Worm (Caenorhabditis elegans) whole organism, late embryonic: Measurements from ENCODE around the gene faah-3.

Source experiments
- F13H6.1 ChIP-seq: sonication (generic microtip); optimal IDR thresholded peaks from 2 replicates; lab custom pipeline; 2016; ENCODE audit warnings: missing genetic modification characterization, missing compliant biosample characterization
- T23F11.4 ChIP-seq: fragments of 200-800 bp; sonication (Bioruptor generic); optimal IDR thresholded peaks from 2 replicates; lab custom pipeline; 2018; ENCODE audit warnings: mild to moderate bottlenecking, missing genetic modification characterization, missing compliant biosample characterization
- ahr-1 ChIP-seq: sonication (generic microtip); optimal IDR thresholded peaks from 2 replicates; lab custom pipeline; 2016; ENCODE audit warnings: missing genetic modification characterization, missing compliant biosample characterization
- ceh-22 ChIP-seq: sonication (generic microtip); optimal IDR thresholded peaks from 2 replicates; lab custom pipeline; 2017; ENCODE audit warnings: missing biosample characterization, missing genetic modification characterization
- ceh-30 ChIP-seq: fragments of 150-350 bp; optimal IDR thresholded peaks from 2 replicates; lab custom pipeline; 2014; ENCODE audit warnings: missing biosample characterization, missing genetic modification characterization
- ceh-31 ChIP-seq: sonication (generic microtip); optimal IDR thresholded peaks from 2 replicates; lab custom pipeline; 2016; ENCODE audit warnings: missing genetic modification characterization, missing compliant biosample characterization
- ceh-45 ChIP-seq: fragments of 200-800 bp; sonication (Bioruptor generic); IDR thresholded peaks from 2 replicates; pipeline ENCODE4 v1.3.6; 2022; ENCODE audit warnings: missing genetic modification reagents, missing genetic modification characterization, missing compliant biosample characterization
- ceh-48 ChIP-seq: sonication (generic microtip); optimal IDR thresholded peaks from 2 replicates; lab custom pipeline; 2016; ENCODE audit warnings: missing genetic modification characterization, inconsistent platforms, missing compliant biosample characterization
- ceh-6 ChIP-seq: fragments of 200-800 bp; sonication (Bioruptor generic); optimal IDR thresholded peaks from 2 replicates; lab custom pipeline; 2018; ENCODE audit warnings: mild to moderate bottlenecking, missing genetic modification characterization, missing compliant biosample characterization
- ceh-9 ChIP-seq: sonication (generic microtip); optimal IDR thresholded peaks from 2 replicates; lab custom pipeline; 2016; ENCODE audit warnings: mild to moderate bottlenecking, missing genetic modification characterization, inconsistent platforms, missing compliant biosample characterization
- che-1 ChIP-seq: sonication (generic microtip); optimal IDR thresholded peaks from 2 replicates; lab custom pipeline; 2016; ENCODE audit warnings: mild to moderate bottlenecking, missing genetic modification characterization, missing compliant biosample characterization
- dmd-4 ChIP-seq: sonication (generic microtip); optimal IDR thresholded peaks from 2 replicates; lab custom pipeline; 2016; ENCODE audit warnings: borderline replicate concordance, missing genetic modification characterization, missing compliant biosample characterization
- dve-1 ChIP-seq: sonication (generic microtip); optimal IDR thresholded peaks from 2 replicates; lab custom pipeline; 2017; ENCODE audit warnings: antibody characterized with exemption, mild to moderate bottlenecking, missing genetic modification characterization, missing compliant biosample characterization
- elt-2 ChIP-seq: sonication (generic microtip); optimal IDR thresholded peaks from 2 replicates; lab custom pipeline; 2016; ENCODE audit warnings: missing genetic modification reagents, missing genetic modification characterization, missing compliant biosample characterization
- eyg-1 ChIP-seq: sonication (generic microtip); optimal IDR thresholded peaks from 2 replicates; lab custom pipeline; 2016; ENCODE audit warnings: missing genotype, missing genetic modification characterization, missing compliant biosample characterization
- hlh-13 ChIP-seq: fragments of 200-800 bp; sonication (Bioruptor generic); optimal IDR thresholded peaks from 2 replicates; lab custom pipeline; 2018; ENCODE audit warnings: mild to moderate bottlenecking, missing genetic modification characterization, missing compliant biosample characterization
- hlh-6 ChIP-seq: sonication (generic microtip); optimal IDR thresholded peaks from 2 replicates; lab custom pipeline; 2016; ENCODE audit warnings: missing genotype, missing genetic modification characterization, missing compliant biosample characterization
- lin-11 ChIP-seq: fragments of 200-800 bp; sonication (Bioruptor generic); optimal IDR thresholded peaks from 2 replicates; lab custom pipeline; 2018; ENCODE audit warnings: mild to moderate bottlenecking, missing genetic modification characterization, missing compliant biosample characterization
- nfya-1 ChIP-seq: sonication (generic microtip); optimal IDR thresholded peaks from 2 replicates; lab custom pipeline; 2017; ENCODE audit warnings: missing genetic modification characterization, mild to moderate bottlenecking, missing compliant biosample characterization, antibody characterized with exemption, moderate library complexity
- pax-1 ChIP-seq: fragments of 150-350 bp; optimal IDR thresholded peaks from 2 replicates; lab custom pipeline; 2014; ENCODE audit warnings: missing biosample characterization, missing genetic modification characterization
- sdc-2 ChIP-seq: sonication (generic microtip); optimal IDR thresholded peaks from 2 replicates; lab custom pipeline; 2016; ENCODE audit warnings: missing genotype, missing genetic modification characterization, missing compliant biosample characterization
- sox-4 ChIP-seq: sonication (generic microtip); optimal IDR thresholded peaks from 2 replicates; lab custom pipeline; 2017; ENCODE audit warnings: mild to moderate bottlenecking, missing genetic modification characterization, inconsistent platforms, missing compliant biosample characterization
- unc-42 ChIP-seq: sonication (generic microtip); optimal IDR thresholded peaks from 2 replicates; lab custom pipeline; 2016; ENCODE audit warnings: missing genotype, missing genetic modification characterization, missing compliant biosample characterization
- unc-55 ChIP-seq: sonication (generic microtip); optimal IDR thresholded peaks from 2 replicates; lab custom pipeline; 2017; ENCODE audit warnings: missing biosample characterization, missing genetic modification reagents, missing genetic modification characterization

The faah-3 gene

DNA sequence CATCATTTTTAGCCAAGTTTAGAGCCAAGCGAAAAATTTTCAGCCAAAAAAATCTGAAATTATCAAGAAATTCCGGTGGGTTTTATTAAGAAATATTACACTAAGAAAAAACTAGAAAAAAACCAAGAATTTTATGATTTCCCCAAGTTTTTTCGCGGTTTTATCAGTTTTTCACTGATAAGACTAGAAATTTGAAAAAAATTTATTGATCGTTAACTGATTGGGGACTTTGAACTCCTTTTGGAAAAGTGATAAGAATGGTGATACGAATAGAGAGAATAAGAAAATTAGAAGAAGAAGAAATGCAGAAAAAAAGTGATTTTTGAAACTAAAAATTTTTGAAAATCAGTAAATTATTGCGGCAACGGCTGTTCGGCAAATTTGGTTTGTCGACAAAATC is at the start of gene faah-3:
Gene faah-3, minus strand, starts transcription at position 53 of the 400 bp plus-strand sequence.
- TF ChIP-seq ceh-6 (GFP tag; lab: Kevin White, UChicago) (no peak), hlh-6 (tag; lab: Kevin White, UChicago) (no peak), ceh-30 (tag; lab: Kevin White, UChicago) (no peak), elt-2 (tag; lab: Kevin White, UChicago) (peak; percentile 81), ceh-22 (tag; lab: Kevin White, UChicago) (no peak)

DNA sequence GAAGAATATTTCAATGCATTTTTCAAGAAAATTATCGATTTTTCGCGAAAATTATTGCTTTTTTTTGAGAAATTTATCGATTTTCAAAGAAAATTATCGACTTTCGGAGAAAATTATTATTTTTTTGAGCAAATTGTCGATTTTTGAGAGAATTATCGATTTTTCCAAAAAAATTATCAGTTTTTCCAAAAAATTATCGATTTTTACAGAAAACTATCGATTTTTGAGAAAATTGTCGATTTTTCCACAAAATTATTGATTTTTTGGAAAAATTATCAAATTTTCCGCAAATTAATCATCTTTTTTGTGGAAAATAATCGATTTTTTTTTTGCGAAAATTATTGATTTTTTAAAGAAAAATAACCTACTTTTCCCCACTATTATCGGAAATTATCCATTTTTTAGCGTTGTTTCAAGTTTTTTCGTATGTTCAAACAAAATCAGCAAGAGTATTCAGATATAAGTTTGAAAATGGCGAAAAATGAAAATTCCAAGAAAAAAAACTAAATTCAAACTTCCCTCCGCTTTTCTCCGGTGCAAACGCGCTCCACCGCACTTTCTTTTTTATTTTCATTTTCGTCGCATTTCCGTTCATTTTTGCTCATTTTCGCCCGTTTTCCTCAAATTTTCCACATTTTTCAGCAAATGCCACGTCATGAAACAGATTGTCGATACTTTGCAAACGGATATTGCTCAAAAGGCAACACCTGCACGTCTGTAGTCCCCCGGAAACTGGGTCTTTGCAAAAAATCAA is 46.4 kb upstream of the faah-3 start, which contains the start of gene lep-2:
Gene lep-2, plus strand, starts transcription at position 637 of the 754 bp plus-strand sequence.
- TF ChIP-seq hlh-13 (GFP tag; lab: Kevin White, UChicago) (no peak), pax-1 (no peak), sox-4 (tag; lab: Kevin White, UChicago) (no peak), ceh-31 (tag; lab: Kevin White, UChicago) (no peak), nfya-1 (peak; percentile 10), ahr-1 (tag; lab: Kevin White, UChicago) (no peak), dmd-4 (no peak), T23F11.4 (GFP tag; lab: Kevin White, UChicago) (no peak), ceh-9 (tag; lab: Kevin White, UChicago) (no peak), ceh-48 (tag; lab: Kevin White, UChicago) (peak; percentile 79), che-1 (tag; lab: Kevin White, UChicago) (no peak)
- TF ChIP-seq, all 69 proteins: peak for 2

DNA sequence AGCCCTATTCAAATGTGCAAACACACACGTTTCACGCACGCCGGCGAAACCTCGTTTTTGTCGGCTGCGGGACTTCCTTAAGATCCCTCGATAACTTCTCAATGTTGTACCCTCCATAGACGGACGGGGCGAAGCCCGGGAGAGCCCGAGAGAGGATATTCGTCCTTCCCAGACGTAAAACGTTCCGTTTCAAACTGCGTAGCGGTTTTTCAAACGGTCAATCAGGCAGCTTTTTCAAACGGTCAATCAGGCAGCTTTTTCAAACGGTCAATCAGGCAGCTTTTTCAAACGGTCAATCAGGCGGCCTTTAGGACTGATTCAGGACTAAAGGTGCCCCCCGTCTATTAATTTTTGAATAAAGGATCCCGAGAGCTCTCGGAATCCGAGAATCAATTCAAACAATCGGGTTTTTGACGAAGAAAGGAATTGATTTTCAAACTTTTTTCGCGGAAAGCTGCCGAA is 45.8 kb upstream of the faah-3 start:
- TF ChIP-seq sdc-2 (no peak), dve-1 (tag; lab: Kevin White, UChicago) (no peak), F13H6.1 (tag; lab: Kevin White, UChicago) (no peak), unc-55 (no peak), ceh-45 (GFP tag; lab: Robert Waterston, UW) (no peak)

DNA sequence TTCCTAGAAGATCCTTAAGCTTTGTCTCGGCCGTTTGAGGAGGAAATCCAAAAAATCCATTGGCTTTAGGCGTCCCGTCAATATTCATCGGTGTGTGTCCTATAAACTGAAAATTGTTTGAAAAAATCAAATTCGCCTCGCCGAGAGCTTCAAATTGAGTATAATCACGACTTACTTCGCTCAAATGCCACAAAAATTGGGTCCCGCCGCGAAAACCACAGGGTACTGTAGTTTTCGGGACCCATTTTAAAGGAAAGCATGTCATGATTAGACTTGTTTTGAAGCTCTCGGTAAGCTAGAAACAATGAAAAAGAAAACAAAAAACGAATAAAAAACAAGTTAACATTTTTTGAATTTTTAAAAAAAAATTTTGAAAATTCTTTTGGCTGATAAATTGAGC is 44.9 kb upstream of the faah-3 start, which contains the start of gene egrh-2:
Gene egrh-2, minus strand, starts transcription at position 101 of the 400 bp plus-strand sequence.
- no peak for TF ChIP-seq hlh-6 (tag; lab: Kevin White, UChicago)

DNA sequence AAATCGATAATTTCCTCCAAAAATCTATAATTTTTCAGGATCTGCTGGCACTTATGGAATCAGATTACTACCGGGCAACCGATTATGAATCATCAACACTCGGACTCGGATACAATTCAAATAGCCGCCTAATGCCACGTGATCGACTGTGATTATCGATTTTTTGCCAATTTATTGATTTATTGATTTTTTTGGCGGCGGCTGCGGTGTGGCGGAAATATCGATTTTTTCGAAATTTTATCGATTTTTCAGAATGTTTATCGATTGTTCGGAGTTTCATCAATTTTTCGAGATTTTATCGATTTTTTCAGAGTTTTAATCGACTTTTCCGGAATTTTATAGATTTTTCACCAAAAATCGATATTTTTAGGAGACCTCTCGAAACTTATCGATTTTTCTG is 38.1 kb upstream of the faah-3 start:
- TF ChIP-seq unc-42 (tag; lab: Kevin White, UChicago) = no peak
- no peak for TF ChIP-seq lin-11 (tag; lab: Kevin White, UChicago)
- peak; percentile 91 for TF ChIP-seq ceh-48 (tag; lab: Kevin White, UChicago)

DNA sequence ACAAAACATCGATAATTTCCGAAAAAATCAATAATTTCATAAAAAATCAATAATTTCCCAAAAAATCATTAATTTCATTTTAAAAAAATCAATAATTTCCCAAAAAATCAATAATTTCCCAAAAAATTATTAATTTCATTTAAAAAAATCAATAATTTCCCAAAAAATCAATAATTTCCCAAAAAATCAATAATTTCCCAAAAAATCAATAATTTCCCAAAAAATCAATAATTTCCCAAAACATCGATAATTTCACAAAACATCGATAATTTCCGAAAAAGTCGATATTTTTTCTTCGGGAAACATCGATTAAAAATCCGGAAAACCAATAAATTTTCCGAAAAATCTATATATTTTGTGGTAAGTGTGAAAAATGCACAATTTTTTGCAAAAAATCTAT is 32.9 kb upstream of the faah-3 start:
- peak; percentile 79 for TF ChIP-seq ceh-48 (tag; lab: Kevin White, UChicago)

ce11 chrIV:977793-978192 is 32.3 kb upstream of the faah-3 start:
- TF ChIP-seq ceh-48 (tag; lab: Kevin White, UChicago) = peak; percentile 60

DNA sequence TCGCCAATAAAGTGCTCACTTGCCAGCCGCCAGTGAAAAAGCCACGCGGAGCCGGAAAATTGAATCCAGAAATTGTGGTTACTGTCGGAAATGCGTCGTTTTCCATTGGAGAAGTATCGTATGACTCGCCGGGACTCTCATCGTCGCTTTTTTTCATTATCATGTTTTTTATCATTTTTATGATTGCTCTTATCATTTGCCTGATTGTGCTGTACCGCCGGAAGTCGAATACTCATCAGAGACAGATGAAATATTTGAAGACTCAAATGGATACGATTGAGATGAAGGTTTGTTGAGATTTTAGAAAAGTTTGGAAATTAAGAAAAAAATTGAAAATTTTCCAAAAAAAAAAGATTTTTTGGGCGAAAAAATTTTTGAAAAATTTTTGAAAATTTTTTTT is 30.9 kb upstream of the faah-3 start:
- TF ChIP-seq eyg-1 (tag; lab: Kevin White, UChicago) = no peak
- peak; percentile 88 for TF ChIP-seq elt-2 (tag; lab: Kevin White, UChicago)
- TF ChIP-seq, all 69 proteins: peak for 1
